Fruit fly (Drosophila melanogaster) whole organism, embryonic: ENCODE results near the gene CalpB.

Source experiments
- Awh ChIP-seq: fragments of 200-800 bp; sonication (Bioruptor generic); IDR thresholded peaks from 2 replicates; pipeline ENCODE4, ENCODE4 v1.3.6; 2022; ENCODE audit warnings: missing biosample characterization, missing genetic modification characterization
- Bteb2 ChIP-seq: fragments of 200-800 bp; sonication (Bioruptor generic); optimal IDR thresholded peaks from 2 replicates; lab custom pipeline; 2016; ENCODE audit warnings: missing biosample characterization, missing genetic modification characterization
- CG10209 ChIP-seq: fragments of 200-800 bp; sonication (Bioruptor generic); optimal IDR thresholded peaks from 3 replicates; lab custom pipeline; 2017; ENCODE audit warnings: missing biosample characterization, mild to moderate bottlenecking, missing genetic modification characterization, missing genetic modification reagents
- CG11093 ChIP-seq: fragments of 200-800 bp; sonication (Bioruptor generic); IDR thresholded peaks from 3 replicates; pipeline ENCODE4 v1.3.6; 2022; ENCODE audit warnings: missing biosample characterization, missing genetic modification characterization
- CG13123 ChIP-seq: fragments of 200-800 bp; sonication (Bioruptor generic); optimal IDR thresholded peaks from 2 replicates; lab custom pipeline; 2016; ENCODE audit warnings: missing biosample characterization, missing genetic modification characterization
- CG14860 ChIP-seq: fragments of 200-800 bp; sonication (Bioruptor generic); IDR thresholded peaks from 3 replicates; pipeline ENCODE4 v1.3.6; 2022; ENCODE audit warnings: missing biosample characterization, missing genetic modification characterization; ENCODE audit not compliant: partially characterized antibody
- CG15601 ChIP-seq: fragments of 200-800 bp; sonication (Bioruptor generic); optimal IDR thresholded peaks from 3 replicates; lab custom pipeline; 2019; ENCODE audit warnings: missing biosample characterization, mild to moderate bottlenecking, missing genetic modification characterization, moderate library complexity
- CG1602 ChIP-seq: fragments of 200-800 bp; sonication (Bioruptor generic); optimal IDR thresholded peaks from 3 replicates; lab custom pipeline; 2016; ENCODE audit warnings: missing biosample characterization, missing genetic modification characterization
- CG16863 ChIP-seq: fragments of 200-800 bp; sonication (Bioruptor generic); optimal IDR thresholded peaks from 3 replicates; lab custom pipeline; 2016; ENCODE audit warnings: missing biosample characterization, missing genetic modification characterization
- CG17186 ChIP-seq: fragments of 200-800 bp; sonication (Bioruptor generic); optimal IDR thresholded peaks from 3 replicates; lab custom pipeline; 2017; ENCODE audit warnings: missing biosample characterization, missing genetic modification reagents, missing genetic modification characterization
- CG17328 ChIP-seq: fragments of 200-800 bp; sonication (Bioruptor generic); IDR thresholded peaks from 2 replicates; pipeline ENCODE4 v1.3.6; 2022; ENCODE audit warnings: missing biosample characterization, missing genetic modification characterization
- CG17361 ChIP-seq: fragments of 200-800 bp; sonication (Bioruptor generic); IDR thresholded peaks from 3 replicates; pipeline ENCODE4 v1.3.6; 2022; ENCODE audit warnings: missing biosample characterization, missing genetic modification characterization
- CG30431 ChIP-seq: fragments of 200-800 bp; sonication (Bioruptor generic); optimal IDR thresholded peaks from 2 replicates; lab custom pipeline; 2017; ENCODE audit warnings: missing biosample characterization, missing genetic modification characterization
- CG31365 ChIP-seq: fragments of 200-800 bp; sonication (Bioruptor generic); optimal IDR thresholded peaks from 2 replicates; lab custom pipeline; 2018; ENCODE audit warnings: missing biosample characterization, mild to moderate bottlenecking, missing genetic modification characterization
- CG3995 ChIP-seq: fragments of 200-800 bp; sonication (Bioruptor generic); optimal IDR thresholded peaks from 3 replicates; lab custom pipeline; 2016; ENCODE audit warnings: missing biosample characterization, missing genetic modification characterization
- CG6683 ChIP-seq: fragments of 200-800 bp; sonication (Bioruptor generic); optimal IDR thresholded peaks from 2 replicates; lab custom pipeline; 2017; ENCODE audit warnings: missing biosample characterization, mild to moderate bottlenecking, missing genetic modification characterization, missing genetic modification reagents
- CG7987 ChIP-seq: fragments of 200-800 bp; sonication (Bioruptor generic); optimal IDR thresholded peaks from 2 replicates; lab custom pipeline; 2018; ENCODE audit warnings: missing biosample characterization, mild to moderate bottlenecking, missing genetic modification characterization, moderate library complexity
- CG9727 ChIP-seq: fragments of 200-800 bp; sonication (Bioruptor generic); optimal IDR thresholded peaks from 3 replicates; lab custom pipeline; 2017; ENCODE audit warnings: missing biosample characterization, mild to moderate bottlenecking, missing genetic modification characterization
- Dip2 ChIP-seq: fragments of 200-800 bp; sonication (Bioruptor generic); IDR thresholded peaks from 2 replicates; pipeline ENCODE4 v1.3.6; 2022; ENCODE audit warnings: missing biosample characterization, missing genetic modification characterization
- Dp ChIP-seq: fragments of 200-800 bp; sonication (Bioruptor generic); optimal IDR thresholded peaks from 2 replicates; lab custom pipeline; 2018; ENCODE audit warnings: missing biosample characterization, mild to moderate bottlenecking, missing genetic modification characterization, moderate library complexity
- Elba2 ChIP-seq: fragments of 200-800 bp; sonication (Bioruptor generic); optimal IDR thresholded peaks from 3 replicates; lab custom pipeline; 2016; ENCODE audit warnings: missing biosample characterization, missing genetic modification characterization
- HLH54F ChIP-seq: fragments of 200-800 bp; sonication (Bioruptor generic); optimal IDR thresholded peaks from 3 replicates; lab custom pipeline; 2016; ENCODE audit warnings: missing biosample characterization, missing genetic modification characterization
- Hr3 ChIP-seq: fragments of 200-800 bp; sonication (Bioruptor generic); optimal IDR thresholded peaks from 3 replicates; lab custom pipeline; 2016; ENCODE audit warnings: missing biosample characterization, missing genetic modification characterization
- Opbp ChIP-seq: fragments of 200-800 bp; sonication (Bioruptor generic); IDR thresholded peaks from 3 replicates; pipeline ENCODE4 v1.3.6; 2022; ENCODE audit warnings: missing biosample characterization, missing genetic modification characterization; ENCODE audit not compliant: partially characterized antibody
- Sox102F ChIP-seq: fragments of 200-800 bp; sonication (Bioruptor generic); optimal IDR thresholded peaks from 2 replicates; lab custom pipeline; 2018; ENCODE audit warnings: missing biosample characterization, mild to moderate bottlenecking, missing genetic modification characterization, moderate library complexity
- Xbp1 ChIP-seq: fragments of 200-800 bp; sonication (Bioruptor generic); optimal IDR thresholded peaks from 3 replicates; lab custom pipeline; 2016; ENCODE audit warnings: missing biosample characterization, mild to moderate bottlenecking, missing genetic modification characterization
- ash1 ChIP-seq: fragments of 200-800 bp; sonication (Bioruptor generic); optimal IDR thresholded peaks from 2 replicates; lab custom pipeline; 2018; ENCODE audit warnings: missing biosample characterization, mild to moderate bottlenecking, missing genetic modification characterization
- bigmax ChIP-seq: fragments of 200-800 bp; sonication (Bioruptor generic); optimal IDR thresholded peaks from 2 replicates; lab custom pipeline; 2018; ENCODE audit warnings: missing biosample characterization, mild to moderate bottlenecking, missing genetic modification characterization
- br ChIP-seq: fragments of >200 bp; optimal IDR thresholded peaks from 2 replicates; lab custom pipeline; 2017
- ci ChIP-seq: fragments of 200-800 bp; sonication (Bioruptor generic); IDR thresholded peaks from 3 replicates; pipeline ENCODE4 v1.3.6; 2022; ENCODE audit warnings: missing biosample characterization, missing genetic modification characterization
- corto ChIP-seq: fragments of 200-800 bp; sonication (Bioruptor generic); optimal IDR thresholded peaks from 2 replicates; lab custom pipeline; 2016; ENCODE audit warnings: missing biosample characterization, mild to moderate bottlenecking, missing genetic modification characterization, moderate library complexity
- dan ChIP-seq: fragments of 200-800 bp; sonication (Bioruptor generic); IDR thresholded peaks from 2 replicates; pipeline ENCODE4 v1.3.6; 2022; ENCODE audit warnings: missing biosample characterization, missing genetic modification characterization
- dati ChIP-seq: fragments of 200-800 bp; sonication (Bioruptor generic); IDR thresholded peaks from 2 replicates; pipeline ENCODE4 v1.3.6; 2022; ENCODE audit warnings: missing biosample characterization, missing genetic modification characterization
- dysf ChIP-seq: fragments of 200-800 bp; sonication (Bioruptor generic); IDR thresholded peaks from 3 replicates; pipeline ENCODE4 v1.3.6; 2022; ENCODE audit warnings: missing biosample characterization, missing genetic modification characterization
- ems ChIP-seq: fragments of 200-800 bp; sonication (Bioruptor generic); optimal IDR thresholded peaks from 3 replicates; lab custom pipeline; 2016; ENCODE audit warnings: missing biosample characterization, missing genetic modification characterization
- gcm ChIP-seq: fragments of 200-800 bp; sonication (Bioruptor generic); optimal IDR thresholded peaks from 2 replicates; lab custom pipeline; 2019; ENCODE audit warnings: missing biosample characterization, mild to moderate bottlenecking, missing genetic modification characterization, moderate library complexity
- gsb ChIP-seq: fragments of 200-800 bp; sonication (Bioruptor generic); IDR thresholded peaks from 2 replicates; pipeline ENCODE4 v1.3.6; 2022; ENCODE audit warnings: missing biosample characterization, missing genetic modification characterization
- ind ChIP-seq: fragments of 200-800 bp; sonication (Bioruptor generic); optimal IDR thresholded peaks from 3 replicates; lab custom pipeline; 2016; ENCODE audit warnings: missing biosample characterization, missing genetic modification characterization
- jigr1 ChIP-seq: fragments of 200-800 bp; sonication (Bioruptor generic); IDR thresholded peaks from 3 replicates; pipeline ENCODE4 v1.3.6; 2022; ENCODE audit warnings: missing biosample characterization, missing genetic modification characterization
- lab ChIP-seq: fragments of 200-800 bp; sonication (Bioruptor generic); optimal IDR thresholded peaks from 3 replicates; lab custom pipeline; 2017; ENCODE audit warnings: missing biosample characterization, missing genetic modification characterization, mild to moderate bottlenecking, moderate library complexity, missing genetic modification reagents
- mam ChIP-seq: fragments of 200-800 bp; sonication (Bioruptor generic); optimal IDR thresholded peaks from 3 replicates; lab custom pipeline; 2016; ENCODE audit warnings: missing biosample characterization, missing genetic modification characterization
- nerfin-1 ChIP-seq: fragments of 200-800 bp; sonication (Bioruptor generic); optimal IDR thresholded peaks from 3 replicates; lab custom pipeline; 2019; ENCODE audit warnings: missing biosample characterization, mild to moderate bottlenecking, missing genetic modification characterization, moderate library complexity
- nmo ChIP-seq: fragments of 200-800 bp; sonication (Bioruptor generic); optimal IDR thresholded peaks from 2 replicates; lab custom pipeline; 2018; ENCODE audit warnings: missing biosample characterization, mild to moderate bottlenecking, missing genetic modification characterization, moderate library complexity
- nom ChIP-seq: fragments of 200-800 bp; sonication (Bioruptor generic); optimal IDR thresholded peaks from 2 replicates; lab custom pipeline; 2017; ENCODE audit warnings: missing biosample characterization, missing genetic modification characterization, mild to moderate bottlenecking, moderate library complexity, missing genetic modification reagents
- pan ChIP-seq, 4 experiments: fragments of >200 bp in 3 of 4; fragments of 200-800 bp in 1 of 4; sonication (Bioruptor generic) in 1 of 4; optimal IDR thresholded peaks in 3 of 4; IDR thresholded peaks in 1 of 4; 2 replicates each; pipeline versions ENCODE4 v1.3.6 to Lab custom; 2017 to 2022; ENCODE audit warnings: missing biosample characterization in 2 of 4, missing genetic modification characterization in 2 of 4, mixed read lengths in 1 of 4
- phol ChIP-seq: fragments of 200-800 bp; sonication (Bioruptor generic); optimal IDR thresholded peaks from 3 replicates; lab custom pipeline; 2018; ENCODE audit warnings: missing biosample characterization, mild to moderate bottlenecking, missing genetic modification characterization, moderate library complexity
- pros ChIP-seq: fragments of 200-800 bp; sonication (Bioruptor generic); optimal IDR thresholded peaks from 3 replicates; lab custom pipeline; 2019; ENCODE audit warnings: missing biosample characterization, mild to moderate bottlenecking, missing genetic modification characterization, moderate library complexity
- stwl ChIP-seq: fragments of 200-800 bp; sonication (Bioruptor generic); optimal IDR thresholded peaks from 3 replicates; lab custom pipeline; 2018; ENCODE audit warnings: missing biosample characterization, mild to moderate bottlenecking, missing genetic modification characterization, moderate library complexity
- zen2 ChIP-seq: fragments of 200-800 bp; sonication (Bioruptor generic); IDR thresholded peaks from 3 replicates; pipeline ENCODE4 v1.3.6; 2022; ENCODE audit warnings: missing biosample characterization, missing genetic modification characterization; ENCODE audit not compliant: partially characterized antibody
- zf30C ChIP-seq: fragments of 200-800 bp; sonication (Bioruptor generic); optimal IDR thresholded peaks from 3 replicates; lab custom pipeline; 2018; ENCODE audit warnings: missing biosample characterization, mild to moderate bottlenecking, missing genetic modification characterization

Gene CalpB

dm6 chr3L:9888630-9889130 is at the start of gene CalpB, which contains the start of gene Taf2 (continued):
- TF ChIP-seq ci (GFP tag; lab: Robert Waterston, UW): 0 out of 3 replicates have a peak, but pooled peaks have one; percentile 58
- peak; percentile 21 for TF ChIP-seq Dp (GFP tag; lab: Kevin White, UChicago)
- TF ChIP-seq stwl (tag; lab: Kevin White, UChicago): peak; percentile 77
- no peak for TF ChIP-seq pros (GFP tag; lab: Kevin White, UChicago)
- TF ChIP-seq gsb (GFP tag; lab: Robert Waterston, UW): peak; percentile 62
- TF ChIP-seq CG6683 (GFP tag; lab: Kevin White, UChicago): no peak
- no peak for TF ChIP-seq CG7987 (GFP tag; lab: Kevin White, UChicago)
- peak; percentile 95 for TF ChIP-seq phol (tag; lab: Kevin White, UChicago)
- no peak for TF ChIP-seq Dip2 (GFP tag; lab: Robert Waterston, UW)
- no peak for TF ChIP-seq dati (GFP tag; lab: Robert Waterston, UW)
- no peak for TF ChIP-seq pan (optimal IDR thresholded peaks at IDR 0.05; lab: Kevin White, UChicago)
- TF ChIP-seq pan (GFP tag; optimal IDR thresholded peaks at IDR 0.05 in 1 of 2, IDR thresholded peaks at IDR 0.05 in 1 of 2): peak in 1 of 2 experiments; percentile 77
- peak; percentile 97 for TF ChIP-seq CG17361 (GFP tag; lab: Robert Waterston, UW)
- peak; percentile 89 for TF ChIP-seq CG9727 (GFP tag; lab: Kevin White, UChicago)
- TF ChIP-seq dysf (GFP tag; lab: Robert Waterston, UW): peak; percentile 88
- TF ChIP-seq Awh: peak; percentile 81
- TF ChIP-seq ems (GFP tag; lab: Kevin White, UChicago): peak; percentile 39
- TF ChIP-seq nerfin-1: peak; percentile 92
- peak; percentile 88 for TF ChIP-seq Sox102F
- no peak for TF ChIP-seq gcm (GFP tag; lab: Kevin White, UChicago)
- TF ChIP-seq nmo (GFP tag; lab: Kevin White, UChicago): peak; percentile 95
- TF ChIP-seq corto (GFP tag; lab: Kevin White, UChicago): no peak
- no peak for TF ChIP-seq CG17186 (GFP tag; lab: Kevin White, UChicago)
- peak; percentile 80 for TF ChIP-seq CG10209 (GFP tag; lab: Kevin White, UChicago)
- peak; percentile 84 for TF ChIP-seq Xbp1 (GFP tag; lab: Kevin White, UChicago)
- peak; percentile 36 for TF ChIP-seq mam
- peak; percentile 47 for TF ChIP-seq Bteb2
- TF ChIP-seq lab (GFP tag; lab: Kevin White, UChicago): peak; percentile 84
- peak; percentile 76 for TF ChIP-seq CG1602
- TF ChIP-seq zen2: no peak
- peak; percentile 62; the same call in 2 of the 3 replicates for TF ChIP-seq CG11093 (GFP tag; lab: Robert Waterston, UW)
- TF ChIP-seq CG13123 (GFP tag; lab: Kevin White, UChicago): peak; percentile 42
- no peak for TF ChIP-seq zf30C
- TF ChIP-seq ind (GFP tag; lab: Kevin White, UChicago): peak; percentile 85
- TF ChIP-seq Opbp (GFP tag; lab: Robert Waterston, UW): no peak
- peak; percentile 50 for TF ChIP-seq CG30431
- TF ChIP-seq CG17328 (GFP tag; lab: Robert Waterston, UW): peak; percentile 73; the same call in 1 of the 2 replicates
- TF ChIP-seq CG15601 (tag; lab: Kevin White, UChicago): peak; percentile 84
- TF ChIP-seq CG14860: no peak
- TF ChIP-seq Hr3: peak; percentile 81
- TF ChIP-seq jigr1 (GFP tag; lab: Robert Waterston, UW): no peak
- TF ChIP-seq CG31365 (tag; lab: Kevin White, UChicago): no peak
- TF ChIP-seq CG16863 (GFP tag; lab: Kevin White, UChicago): no peak
- TF ChIP-seq CG3995 (GFP tag; lab: Kevin White, UChicago): no peak
- TF ChIP-seq HLH54F (GFP tag; lab: Kevin White, UChicago): peak; percentile 72
- no peak for TF ChIP-seq Elba2 (GFP tag; lab: Kevin White, UChicago)
- no peak for TF ChIP-seq dan
- no peak for TF ChIP-seq ash1
- TF ChIP-seq bigmax: no peak
- peak; percentile 74 for TF ChIP-seq nom
- TF ChIP-seq br: no peak
